Fruit fly (Drosophila melanogaster) whole organism, embryonic: Measurements from ENCODE around the gene CG10035.

ENCODE experiments used
- Abd-B ChIP-seq: fragments of 200-800 bp; sonication (Bioruptor generic); optimal IDR thresholded peaks from 2 replicates; lab custom pipeline; 2018; ENCODE audit warnings: missing biosample characterization, mild to moderate bottlenecking, missing genetic modification characterization, moderate library complexity
- BEAF-32 ChIP-seq: fragments of 200-800 bp; sonication (Bioruptor generic); optimal IDR thresholded peaks from 3 replicates; lab custom pipeline; 2017; ENCODE audit warnings: missing biosample characterization, missing genetic modification characterization, mild to moderate bottlenecking, moderate library complexity, missing genetic modification reagents
- CG13894 ChIP-seq: fragments of 200-800 bp; sonication (Bioruptor generic); optimal IDR thresholded peaks from 3 replicates; lab custom pipeline; 2018; ENCODE audit warnings: missing biosample characterization, mild to moderate bottlenecking, missing genetic modification characterization, moderate library complexity
- CG16779 ChIP-seq: fragments of 200-800 bp; sonication (Bioruptor generic); IDR thresholded peaks from 2 replicates; pipeline ENCODE4 v1.3.6; 2022; ENCODE audit warnings: missing biosample characterization, missing genetic modification characterization
- CG17829 ChIP-seq: fragments of 200-800 bp; optimal IDR thresholded peaks from 2 replicates; lab custom pipeline; 2019; ENCODE audit warnings: missing biosample characterization, mild to moderate bottlenecking, missing genetic modification characterization, moderate library complexity
- CG2116 ChIP-seq: fragments of 200-800 bp; sonication (Bioruptor generic); optimal IDR thresholded peaks from 3 replicates; lab custom pipeline; 2018; ENCODE audit warnings: missing biosample characterization, mild to moderate bottlenecking, missing genetic modification characterization
- CG2120 ChIP-seq: fragments of 200-800 bp; sonication (Bioruptor generic); optimal IDR thresholded peaks from 3 replicates; lab custom pipeline; 2016; ENCODE audit warnings: missing biosample characterization, missing genetic modification characterization
- CG32772 ChIP-seq: fragments of 200-800 bp; sonication (Bioruptor generic); IDR thresholded peaks from 2 replicates; pipeline ENCODE4 v1.3.6; 2022; ENCODE audit warnings: missing biosample characterization, missing genetic modification characterization
- CG3407 ChIP-seq: fragments of 200-800 bp; sonication (Bioruptor generic); optimal IDR thresholded peaks from 2 replicates; lab custom pipeline; 2018; ENCODE audit warnings: missing biosample characterization, mild to moderate bottlenecking, missing genetic modification characterization
- CG43689 ChIP-seq: fragments of 200-800 bp; sonication (Bioruptor generic); IDR thresholded peaks from 2 replicates; pipeline ENCODE4 v1.3.6; 2022; ENCODE audit warnings: missing biosample characterization, missing genetic modification characterization
- CG4854 ChIP-seq: fragments of 200-800 bp; sonication (Bioruptor generic); optimal IDR thresholded peaks from 2 replicates; lab custom pipeline; 2016; ENCODE audit warnings: missing biosample characterization, missing genetic modification characterization, inconsistent platforms
- CG6654 ChIP-seq: fragments of 200-800 bp; sonication (Bioruptor generic); optimal IDR thresholded peaks from 2 replicates; lab custom pipeline; 2017; ENCODE audit warnings: missing biosample characterization, mild to moderate bottlenecking, missing genetic modification characterization
- CG7987 ChIP-seq: fragments of 200-800 bp; sonication (Bioruptor generic); optimal IDR thresholded peaks from 2 replicates; lab custom pipeline; 2018; ENCODE audit warnings: missing biosample characterization, mild to moderate bottlenecking, missing genetic modification characterization, moderate library complexity
- CG8359 ChIP-seq: fragments of 200-800 bp; sonication (Bioruptor generic); optimal IDR thresholded peaks from 2 replicates; lab custom pipeline; 2017; ENCODE audit warnings: missing biosample characterization, mild to moderate bottlenecking, missing genetic modification characterization, borderline replicate concordance
- CG9797 ChIP-seq: fragments of 200-800 bp; sonication (Bioruptor generic); optimal IDR thresholded peaks from 3 replicates; lab custom pipeline; 2018; ENCODE audit warnings: missing biosample characterization, mild to moderate bottlenecking, missing genetic modification characterization
- CoRest ChIP-seq: fragments of 200-800 bp; sonication (Bioruptor generic); optimal IDR thresholded peaks from 3 replicates; lab custom pipeline; 2018; ENCODE audit warnings: missing biosample characterization, mild to moderate bottlenecking, missing genetic modification characterization, moderate library complexity
- D ChIP-seq, 2 experiments: fragments of 200-800 bp in 1 of 2; fragments of >200 bp in 1 of 2; sonication (Bioruptor generic) in 1 of 2; optimal IDR thresholded peaks; 2 replicates in 1 of 2; 3 replicates in 1 of 2; lab custom pipeline; 2017; ENCODE audit warnings: mild to moderate bottlenecking in 1 of 2, missing biosample characterization in 1 of 2, missing genetic modification characterization in 1 of 2, missing genetic modification reagents in 1 of 2
- D19A ChIP-seq: fragments of 200-800 bp; optimal IDR thresholded peaks from 3 replicates; lab custom pipeline; 2019; ENCODE audit warnings: missing biosample characterization, mild to moderate bottlenecking, missing genetic modification characterization, moderate library complexity
- Dek ChIP-seq: fragments of 200-800 bp; sonication (Bioruptor generic); optimal IDR thresholded peaks from 3 replicates; lab custom pipeline; 2019; ENCODE audit warnings: missing biosample characterization, mild to moderate bottlenecking, missing genetic modification characterization, moderate library complexity
- Dll ChIP-seq: fragments of 200-800 bp; sonication (Bioruptor generic); IDR thresholded peaks from 4 replicates; pipeline ENCODE4 v1.3.6; 2022; ENCODE audit warnings: missing biosample characterization, missing genetic modification characterization; ENCODE audit not compliant: partially characterized antibody
- E2f1 ChIP-seq: fragments of 200-800 bp; sonication (Bioruptor generic); IDR thresholded peaks from 2 replicates; pipeline ENCODE4 v1.3.6; 2022; ENCODE audit warnings: missing biosample characterization, missing genetic modification characterization
- HLH3B ChIP-seq: fragments of 200-800 bp; sonication (Bioruptor generic); IDR thresholded peaks from 2 replicates; pipeline ENCODE4 v1.3.6; 2022; ENCODE audit warnings: missing biosample characterization, missing genetic modification characterization
- HLH4C ChIP-seq: fragments of 200-800 bp; sonication (Bioruptor generic); IDR thresholded peaks from 3 replicates; pipeline ENCODE4 v1.3.6; 2022; ENCODE audit warnings: missing biosample characterization, missing genetic modification characterization; ENCODE audit not compliant: partially characterized antibody
- HLHmδ ChIP-seq: fragments of 200-800 bp; sonication (Bioruptor generic); optimal IDR thresholded peaks from 2 replicates; lab custom pipeline; 2018; ENCODE audit warnings: missing biosample characterization, mild to moderate bottlenecking, missing genetic modification characterization, moderate library complexity
- MESR4 ChIP-seq: fragments of 200-800 bp; sonication (Bioruptor generic); optimal IDR thresholded peaks from 2 replicates; lab custom pipeline; 2018; ENCODE audit warnings: missing biosample characterization, mild to moderate bottlenecking, missing genetic modification characterization, moderate library complexity
- Nf-YB ChIP-seq: fragments of 200-800 bp; sonication (Bioruptor generic); optimal IDR thresholded peaks from 3 replicates; lab custom pipeline; 2019; ENCODE audit warnings: missing biosample characterization, mild to moderate bottlenecking, missing genetic modification characterization, moderate library complexity
- Opbp ChIP-seq: fragments of 200-800 bp; sonication (Bioruptor generic); IDR thresholded peaks from 3 replicates; pipeline ENCODE4 v1.3.6; 2022; ENCODE audit warnings: missing biosample characterization, missing genetic modification characterization; ENCODE audit not compliant: partially characterized antibody
- PHDP ChIP-seq: fragments of 200-800 bp; sonication (Bioruptor generic); optimal IDR thresholded peaks from 3 replicates; lab custom pipeline; 2018; ENCODE audit warnings: missing biosample characterization, mild to moderate bottlenecking, missing genetic modification characterization, moderate library complexity
- Ravus ChIP-seq: fragments of 200-800 bp; sonication (Bioruptor generic); IDR thresholded peaks from 2 replicates; pipeline ENCODE4 v1.3.6; 2022; ENCODE audit warnings: missing biosample characterization, missing genetic modification characterization
- Rfx ChIP-seq: fragments of 200-800 bp; sonication (Bioruptor generic); IDR thresholded peaks from 2 replicates; pipeline ENCODE4 v1.3.6; 2022; ENCODE audit warnings: missing biosample characterization, missing genetic modification characterization
- Sry-β ChIP-seq: fragments of 200-800 bp; sonication (Bioruptor generic); optimal IDR thresholded peaks from 2 replicates; lab custom pipeline; 2018; ENCODE audit warnings: missing biosample characterization, mild to moderate bottlenecking, missing genetic modification characterization, moderate library complexity
- ash1 ChIP-seq: fragments of 200-800 bp; sonication (Bioruptor generic); optimal IDR thresholded peaks from 2 replicates; lab custom pipeline; 2018; ENCODE audit warnings: missing biosample characterization, mild to moderate bottlenecking, missing genetic modification characterization
- cad ChIP-seq: fragments of >200 bp; optimal IDR thresholded peaks from 2 replicates; lab custom pipeline; 2017; ENCODE audit warnings: missing biosample characterization, missing genetic modification characterization
- crc ChIP-seq: fragments of 200-800 bp; sonication (Bioruptor generic); optimal IDR thresholded peaks from 2 replicates; lab custom pipeline; 2016; ENCODE audit warnings: missing biosample characterization, missing genetic modification characterization
- dmrt11E ChIP-seq: fragments of 200-800 bp; sonication (Bioruptor generic); optimal IDR thresholded peaks from 3 replicates; lab custom pipeline; 2018; ENCODE audit warnings: missing biosample characterization, mild to moderate bottlenecking, missing genetic modification characterization, moderate library complexity
- fd3F ChIP-seq: fragments of 200-800 bp; sonication (Bioruptor generic); optimal IDR thresholded peaks from 2 replicates; lab custom pipeline; 2018; ENCODE audit warnings: missing biosample characterization, mild to moderate bottlenecking, missing genetic modification characterization, moderate library complexity
- grau ChIP-seq: fragments of 200-800 bp; optimal IDR thresholded peaks from 3 replicates; lab custom pipeline; 2019; ENCODE audit warnings: missing biosample characterization, mild to moderate bottlenecking, missing genetic modification characterization, moderate library complexity
- jumu ChIP-seq: fragments of 200-800 bp; sonication (Bioruptor generic); optimal IDR thresholded peaks from 3 replicates; lab custom pipeline; 2016; ENCODE audit warnings: missing biosample characterization, missing genetic modification characterization
- kni ChIP-seq: fragments of 200-800 bp; sonication (Bioruptor generic); optimal IDR thresholded peaks from 3 replicates; lab custom pipeline; 2017; ENCODE audit warnings: mild to moderate bottlenecking, missing biosample characterization, missing genetic modification reagents, missing genetic modification characterization
- nerfin-2 ChIP-seq: fragments of 200-800 bp; sonication (Bioruptor generic); IDR thresholded peaks from 2 replicates; pipeline ENCODE4 v1.3.6; 2022; ENCODE audit warnings: missing biosample characterization, missing genetic modification characterization; ENCODE audit not compliant: partially characterized antibody
- pan ChIP-seq, 4 experiments: fragments of >200 bp in 3 of 4; fragments of 200-800 bp in 1 of 4; sonication (Bioruptor generic) in 1 of 4; optimal IDR thresholded peaks in 3 of 4; IDR thresholded peaks in 1 of 4; 2 replicates each; pipeline versions ENCODE4 v1.3.6 to Lab custom; 2017 to 2022; ENCODE audit warnings: missing biosample characterization in 2 of 4, missing genetic modification characterization in 2 of 4, mixed read lengths in 1 of 4
- repo ChIP-seq: fragments of 200-800 bp; sonication (Bioruptor generic); optimal IDR thresholded peaks from 2 replicates; lab custom pipeline; 2016; ENCODE audit warnings: missing biosample characterization, missing genetic modification characterization
- run ChIP-seq: fragments of 200-800 bp; sonication (Bioruptor generic); optimal IDR thresholded peaks from 3 replicates; lab custom pipeline; 2018; ENCODE audit warnings: missing biosample characterization, mild to moderate bottlenecking, missing genetic modification characterization
- sug ChIP-seq: fragments of 200-800 bp; optimal IDR thresholded peaks from 2 replicates; lab custom pipeline; 2019; ENCODE audit warnings: missing biosample characterization, mild to moderate bottlenecking, missing genetic modification characterization, moderate library complexity
- tx ChIP-seq: fragments of 200-800 bp; sonication (Bioruptor generic); optimal IDR thresholded peaks from 2 replicates; lab custom pipeline; 2016; ENCODE audit warnings: missing biosample characterization, missing genetic modification characterization
- unpg ChIP-seq: fragments of 200-800 bp; sonication (Bioruptor generic); optimal IDR thresholded peaks from 3 replicates; lab custom pipeline; 2018; ENCODE audit warnings: missing biosample characterization, mild to moderate bottlenecking, missing genetic modification characterization, moderate library complexity
- vvl ChIP-seq: fragments of 200-800 bp; sonication (Bioruptor generic); IDR thresholded peaks from 2 replicates; pipeline ENCODE4 v1.3.6; 2022; ENCODE audit warnings: missing biosample characterization, missing genetic modification characterization
- zen ChIP-seq: fragments of 200-800 bp; sonication (Bioruptor generic); optimal IDR thresholded peaks from 3 replicates; lab custom pipeline; 2018; ENCODE audit warnings: missing biosample characterization, mild to moderate bottlenecking, missing genetic modification characterization, moderate library complexity

CG10035 gene

dm6 chr3R:12408160-12408559, 25.7 kb upstream of the CG10035 start, which contains the start of gene CG5196 (continued):
- TF ChIP-seq dmrt11E (no peak), HLH3B (GFP tag; lab: Robert Waterston, UW) (no peak), CG9797 (GFP tag; lab: Kevin White, UChicago) (peak; percentile 88), ash1 (GFP tag; lab: Kevin White, UChicago) (no peak), HLHmδ (GFP tag; lab: Kevin White, UChicago) (peak; percentile 49), CG7987 (GFP tag; lab: Kevin White, UChicago) (peak; percentile 25), run (tag; lab: Kevin White, UChicago) (no peak), CoRest (peak; percentile 5), nerfin-2 (GFP tag; lab: Robert Waterston, UW) (peak; percentile 58; the same call in 1 of the 2 replicates), vvl (GFP tag; lab: Robert Waterston, UW) (peak; percentile 44; the same call in 1 of the 2 replicates), PHDP (tag; lab: Kevin White, UChicago) (peak; percentile 40), CG2116 (GFP tag; lab: Kevin White, UChicago) (peak; percentile 73), Opbp (GFP tag; lab: Robert Waterston, UW) (peak; percentile 72), CG43689 (no peak), Abd-B (GFP tag; lab: Kevin White, UChicago) (peak; percentile 43), Ravus (GFP tag; lab: Robert Waterston, UW) (no peak), Nf-YB (peak; percentile 29), HLH4C (peak; percentile 70), crc (GFP tag; lab: Kevin White, UChicago) (no peak), tx (GFP tag; lab: Kevin White, UChicago) (no peak), Sry-β (GFP tag; lab: Kevin White, UChicago) (peak; percentile 34), CG16779 (peak; percentile 45; the same call in 1 of the 2 replicates), kni (GFP tag; lab: Kevin White, UChicago) (peak; percentile 34), CG6654 (peak; percentile 95), cad (GFP tag; lab: Kevin White, UChicago) (no peak), E2f1 (GFP tag; lab: Robert Waterston, UW) (no peak), D19A (tag; lab: Kevin White, UChicago) (peak; percentile 1), CG32772 (no peak), fd3F (GFP tag; lab: Kevin White, UChicago) (no peak), pan (optimal IDR thresholded peaks at IDR 0.05; lab: Kevin White, UChicago) (no peak), pan (GFP tag; optimal IDR thresholded peaks at IDR 0.05 in 1 of 2, IDR thresholded peaks at IDR 0.05 in 1 of 2) (no peak), D (optimal IDR thresholded peaks at IDR 0.05; lab: Kevin White, UChicago) (no peak), D (GFP tag; optimal IDR thresholded peaks at IDR 0.05; lab: Kevin White, UChicago) (no peak), CG3407 (no peak), CG13894 (tag; lab: Kevin White, UChicago) (peak; percentile 51), repo (GFP tag; lab: Kevin White, UChicago) (peak; percentile 9), grau (tag; lab: Kevin White, UChicago) (peak; percentile 31), sug (tag; lab: Kevin White, UChicago) (peak; percentile 51), CG4854 (GFP tag; lab: Kevin White, UChicago) (no peak), BEAF-32 (peak; percentile 73), MESR4 (GFP tag; lab: Kevin White, UChicago) (peak; percentile 85), Dek (tag; lab: Kevin White, UChicago) (peak; percentile 43), Rfx (GFP tag; lab: Robert Waterston, UW) (peak; percentile 26; the same call in 1 of the 2 replicates), zen (tag; lab: Kevin White, UChicago) (peak; percentile 89), CG2120 (peak; percentile 23), CG8359 (GFP tag; lab: Kevin White, UChicago) (no peak), Dll (peak; percentile 64), CG17829 (tag; lab: Kevin White, UChicago) (peak; percentile 36), unpg (peak; percentile 12), jumu (peak; percentile 5)
